Worm (Caenorhabditis elegans): ENCODE data around the gene acdh-8.
A peak's percentile ranks its signal among the peaks of the same experiment; 100 is the strongest.

The acdh-8 gene

ce11 chrII:5772547-5773142, 21.6 kb upstream of the acdh-8 start (continued):
- TF ChIP-seq nhr-77 (tag; optimal IDR thresholded peaks at IDR 0.05) (peak; percentile 19), hpl-2 (GFP tag; optimal IDR thresholded peaks at IDR 0.05) (no peak), isw-1 (GFP tag; IDR thresholded peaks at IDR 0.05) (0 out of 2 replicates have a peak, but pooled peaks have one; percentile 3), nhr-76 (tag; optimal IDR thresholded peaks at IDR 0.05) (no peak)

- TF ChIP-seq unc-98 (GFP tag; IDR thresholded peaks at IDR 0.05) = no peak
- TF ChIP-seq pax-3 (tag; optimal IDR thresholded peaks at IDR 0.05) = no peak
These were observed 20.2 kb upstream of the acdh-8 start, which contains the start of the genes dmd-5 and F10C1.1 for ce11 chrII:5774120-5774519. dmd-5 (minus strand) TSS chrII:5774220. F10C1.1 (plus strand) TSS chrII:5774229.

- TF ChIP-seq rnt-1 (tag; optimal IDR thresholded peaks at IDR 0.05) (no peak), nhr-71 (tag; optimal IDR thresholded peaks at IDR 0.05) (peak; percentile 21), swsn-7 (tag; optimal IDR thresholded peaks at IDR 0.05) (no peak), pax-3 (tag; optimal IDR thresholded peaks at IDR 0.05) (peak; percentile 62), fkh-8 (tag; optimal IDR thresholded peaks at IDR 0.05) (peak; percentile 53)
These were observed 19.4 kb upstream of the acdh-8 start for ce11 chrII:5774879-5775278.

ce11 chrII:5777372-5777771, 16.9 kb upstream of the acdh-8 start:
- TF ChIP-seq nhr-71 (tag; optimal IDR thresholded peaks at IDR 0.05) (no peak), ces-1 (GFP tag; optimal IDR thresholded peaks at IDR 0.05) (no peak), nhr-11 (tag; optimal IDR thresholded peaks at IDR 0.05) (no peak), hpl-2 (GFP tag; optimal IDR thresholded peaks at IDR 0.05) (no peak), fkh-8 (tag; optimal IDR thresholded peaks at IDR 0.05) (no peak), irx-1 (tag; optimal IDR thresholded peaks at IDR 0.05) (no peak), nhr-19 (GFP tag; conservative IDR thresholded peaks at IDR 0.05) (no peak), ets-5 (GFP tag; IDR thresholded peaks at IDR 0.05) (no peak), lin-14 (GFP tag; optimal IDR thresholded peaks at IDR 0.05) (no peak), nhr-76 (tag; optimal IDR thresholded peaks at IDR 0.05) (no peak), snu-23 (GFP tag; optimal IDR thresholded peaks at IDR 0.05) (no peak), rnt-1 (tag; optimal IDR thresholded peaks at IDR 0.05) (no peak)

- TF ChIP-seq xbp-1 (tag; optimal IDR thresholded peaks at IDR 0.05) (peak; percentile 31), ceh-63 (GFP tag; optimal IDR thresholded peaks at IDR 0.05) (peak; percentile 9), jun-1 (tag; optimal IDR thresholded peaks at IDR 0.05) (no peak), nhr-47 (tag; optimal IDR thresholded peaks at IDR 0.05) (peak; percentile 51), snu-23 (GFP tag; optimal IDR thresholded peaks at IDR 0.05) (peak; percentile 48), fos-1 (tag; optimal IDR thresholded peaks at IDR 0.05) (peak; percentile 34), unc-62 (GFP tag; optimal IDR thresholded peaks at IDR 0.05) (no peak), efl-1 (optimal IDR thresholded peaks at IDR 0.05) (peak; percentile 10 to 44), efl-1 (GFP tag; optimal IDR thresholded peaks at IDR 0.05 in 1 of 2) (no peak), unc-86 (tag; optimal IDR thresholded peaks at IDR 0.05) (peak; percentile 17), grh-1 (GFP tag; IDR thresholded peaks at IDR 0.05) (no peak), nhr-19 (GFP tag; conservative IDR thresholded peaks at IDR 0.05) (peak; percentile 17; the same call in 1 of the 2 replicates), ceh-82 (tag; optimal IDR thresholded peaks at IDR 0.05) (peak in 2 of 3 experiments; percentile 22 to 55), swsn-7 (tag; optimal IDR thresholded peaks at IDR 0.05) (peak; percentile 38), lin-13 (GFP tag; optimal IDR thresholded peaks at IDR 0.05) (no peak), fkh-8 (tag; optimal IDR thresholded peaks at IDR 0.05) (peak; percentile 47), tbx-2 (tag; optimal IDR thresholded peaks at IDR 0.05) (peak; percentile 28), nhr-71 (tag; optimal IDR thresholded peaks at IDR 0.05) (peak; percentile 51), lin-14 (GFP tag; optimal IDR thresholded peaks at IDR 0.05) (peak; percentile 88), isw-1 (GFP tag; IDR thresholded peaks at IDR 0.05) (0 out of 2 replicates have a peak, but pooled peaks have one; percentile 4), rnt-1 (tag; optimal IDR thresholded peaks at IDR 0.05) (peak; percentile 36), lin-35 (GFP tag; optimal IDR thresholded peaks at IDR 0.05) (peak in 1 of 2 experiments; percentile 8), lsy-2 (tag; optimal IDR thresholded peaks at IDR 0.05) (peak; percentile 10 to 53), mep-1 (tag; optimal IDR thresholded peaks at IDR 0.05) (peak; percentile 52), unc-30 (tag; optimal IDR thresholded peaks at IDR 0.05) (no peak), dpl-1 (GFP tag; optimal IDR thresholded peaks at IDR 0.05) (peak in 1 of 3 experiments; percentile 3)
These were observed 14.4 kb upstream of the acdh-8 start for ce11 chrII:5779866-5780265.

Measured in whole organism, L1 larva.